Worm (Caenorhabditis elegans) whole organism, L1 larva: ENCODE results near the gene K08H2.7.

Experiments used
- ama-1 ChIP-seq: fragments of 150-350 bp; optimal IDR thresholded peaks from 2 replicates; lab custom pipeline; 2014
- ceh-63 ChIP-seq: fragments of 200-800 bp; sonication (Bioruptor generic); optimal IDR thresholded peaks from 2 replicates; lab custom pipeline; 2018; ENCODE audit warnings: mild to moderate bottlenecking, missing genetic modification characterization, missing compliant biosample characterization
- ceh-8 ChIP-seq: fragments of 200-800 bp; sonication (Bioruptor generic); optimal IDR thresholded peaks from 2 replicates; lab custom pipeline; 2018; ENCODE audit warnings: mild to moderate bottlenecking, missing genetic modification characterization, moderate library complexity, missing compliant biosample characterization
- ceh-82 ChIP-seq, 3 experiments: fragments of 150-350 bp in 1 of 3; sonication (generic microtip) in 2 of 3; optimal IDR thresholded peaks; 2 replicates each; lab custom pipeline; 2014 to 2017; ENCODE audit warnings: missing biosample characterization in 3 of 3, missing genetic modification characterization in 3 of 3
- ceh-88 ChIP-seq: fragments of 200-800 bp; sonication (Bioruptor generic); IDR thresholded peaks from 2 replicates; pipeline ENCODE4 v1.3.6; 2022; ENCODE audit warnings: missing genetic modification characterization, missing compliant biosample characterization
- dpl-1 ChIP-seq, 3 experiments: fragments of 150-350 bp in 2 of 3; sonication (generic microtip) in 1 of 3; optimal IDR thresholded peaks; 2 replicates each; lab custom pipeline; 2014 to 2017; ENCODE audit warnings: missing biosample characterization in 3 of 3, missing genetic modification characterization in 3 of 3, missing genetic modification reagents in 3 of 3
- efl-3 ChIP-seq: fragments of 200-800 bp; sonication (Bioruptor generic); optimal IDR thresholded peaks from 2 replicates; lab custom pipeline; 2018; ENCODE audit warnings: mild to moderate bottlenecking, missing genetic modification characterization, missing compliant biosample characterization
- egl-27 ChIP-seq, 2 experiments: fragments of 150-350 bp in 1 of 2; sonication (generic microtip); optimal IDR thresholded peaks; 3 replicates each; lab custom pipeline; 2017 to 2018; ENCODE audit warnings: missing biosample characterization in 2 of 2, missing genetic modification characterization in 2 of 2, missing genetic modification reagents in 2 of 2
- elt-2 ChIP-seq: sonication (generic microtip); optimal IDR thresholded peaks from 2 replicates; lab custom pipeline; 2016; ENCODE audit warnings: missing genetic modification characterization, mild to moderate bottlenecking, inconsistent platforms, missing compliant biosample characterization, missing genetic modification reagents
- elt-3 ChIP-seq, 6 experiments: fragments of 150-350 bp in 1 of 6; sonication (generic microtip); optimal IDR thresholded peaks; 2 replicates each; lab custom pipeline; 2017 to 2018; ENCODE audit warnings: missing biosample characterization in 6 of 6, missing genetic modification characterization in 6 of 6, inconsistent platforms in 1 of 6
- ets-5 ChIP-seq: fragments of 200-800 bp; sonication (Bioruptor generic); IDR thresholded peaks from 2 replicates; pipeline ENCODE4 v1.3.6; 2022; ENCODE audit warnings: missing genetic modification characterization, missing compliant biosample characterization
- fkh-10 ChIP-seq: sonication (generic microtip); optimal IDR thresholded peaks from 2 replicates; lab custom pipeline; 2017; ENCODE audit warnings: missing biosample characterization, missing genetic modification reagents, missing genetic modification characterization
- fkh-8 ChIP-seq: sonication (generic microtip); optimal IDR thresholded peaks from 2 replicates; lab custom pipeline; 2016; ENCODE audit warnings: mild to moderate bottlenecking, missing genetic modification characterization, missing compliant biosample characterization
- hlh-17 ChIP-seq: fragments of 200-800 bp; sonication (Bioruptor generic); optimal IDR thresholded peaks from 2 replicates; lab custom pipeline; 2018; ENCODE audit warnings: missing genetic modification characterization, mild to moderate bottlenecking, missing compliant biosample characterization, moderate library complexity, borderline replicate concordance
- hlh-4 ChIP-seq: sonication (generic microtip); optimal IDR thresholded peaks from 2 replicates; lab custom pipeline; 2016; ENCODE audit warnings: mild to moderate bottlenecking, missing genetic modification characterization, missing compliant biosample characterization
- hpl-2 ChIP-seq: fragments of 150-350 bp; optimal IDR thresholded peaks from 2 replicates; lab custom pipeline; 2014; ENCODE audit warnings: missing biosample characterization, missing genetic modification reagents, missing genetic modification characterization
- isw-1 ChIP-seq: fragments of 200-800 bp; sonication (Bioruptor generic); IDR thresholded peaks from 2 replicates; pipeline ENCODE4 v1.3.6; 2022; ENCODE audit warnings: missing genetic modification characterization, missing compliant biosample characterization
- lin-13 ChIP-seq: fragments of 150-350 bp; optimal IDR thresholded peaks from 2 replicates; lab custom pipeline; 2014; ENCODE audit warnings: missing biosample characterization, missing genetic modification reagents, missing genetic modification characterization
- lin-14 ChIP-seq: fragments of 200-800 bp; sonication (Bioruptor generic); optimal IDR thresholded peaks from 2 replicates; lab custom pipeline; 2018; ENCODE audit warnings: mild to moderate bottlenecking, missing genetic modification characterization, moderate library complexity, missing compliant biosample characterization
- lin-39 ChIP-seq: fragments of 150-350 bp; optimal IDR thresholded peaks from 2 replicates; lab custom pipeline; 2014; ENCODE audit warnings: missing biosample characterization, missing genetic modification reagents, missing genetic modification characterization
- lir-3 ChIP-seq: sonication (generic microtip); optimal IDR thresholded peaks from 2 replicates; lab custom pipeline; 2016; ENCODE audit warnings: mild to moderate bottlenecking, missing genetic modification characterization, moderate library complexity, missing compliant biosample characterization; ENCODE audit not compliant: poor library complexity
- lsy-2 ChIP-seq, 2 experiments: fragments of 150-350 bp; optimal IDR thresholded peaks; 2 replicates each; lab custom pipeline; 2014; ENCODE audit warnings: missing biosample characterization in 2 of 2, missing genetic modification characterization in 2 of 2
- mab-9 ChIP-seq: fragments of 200-800 bp; sonication (Bioruptor generic); IDR thresholded peaks from 2 replicates; pipeline ENCODE4 v1.3.6; 2022; ENCODE audit warnings: missing genetic modification reagents, missing genetic modification characterization, missing compliant biosample characterization
- mep-1 ChIP-seq: fragments of 150-350 bp; optimal IDR thresholded peaks from 2 replicates; lab custom pipeline; 2014; ENCODE audit warnings: missing biosample characterization, missing genetic modification characterization
- nhr-19 ChIP-seq: fragments of 200-800 bp; sonication (Bioruptor generic); conservative IDR thresholded peaks from 2 replicates; pipeline ENCODE4 v1.3.6; 2022; ENCODE audit warnings: missing genetic modification characterization, missing compliant biosample characterization
- nhr-28 ChIP-seq: fragments of 150-350 bp; optimal IDR thresholded peaks from 2 replicates; lab custom pipeline; 2014; ENCODE audit warnings: missing biosample characterization, missing genetic modification characterization
- nhr-47 ChIP-seq: sonication (generic microtip); optimal IDR thresholded peaks from 2 replicates; lab custom pipeline; 2016; ENCODE audit warnings: mild to moderate bottlenecking, missing genetic modification characterization, moderate library complexity, missing compliant biosample characterization
- nhr-71 ChIP-seq: sonication (generic microtip); optimal IDR thresholded peaks from 2 replicates; lab custom pipeline; 2016; ENCODE audit warnings: mild to moderate bottlenecking, missing genetic modification characterization, moderate library complexity, missing compliant biosample characterization
- nhr-77 ChIP-seq: fragments of 150-350 bp; optimal IDR thresholded peaks from 2 replicates; lab custom pipeline; 2014; ENCODE audit warnings: missing biosample characterization, missing genetic modification characterization
- nhr-84 ChIP-seq: sonication (generic microtip); optimal IDR thresholded peaks from 2 replicates; lab custom pipeline; 2017; ENCODE audit warnings: missing biosample characterization, missing genetic modification characterization
- nhr-90 ChIP-seq: sonication (generic microtip); optimal IDR thresholded peaks from 2 replicates; lab custom pipeline; 2016; ENCODE audit warnings: mild to moderate bottlenecking, missing genetic modification characterization, missing compliant biosample characterization; ENCODE audit not compliant: poor library complexity
- pag-3 ChIP-seq: sonication (generic microtip); optimal IDR thresholded peaks from 2 replicates; lab custom pipeline; 2017; ENCODE audit warnings: missing genetic modification characterization, mild to moderate bottlenecking, missing compliant biosample characterization, antibody characterized with exemption, borderline replicate concordance; ENCODE audit not compliant: insufficient read depth
- pax-3 ChIP-seq: fragments of 200-800 bp; sonication (Bioruptor generic); optimal IDR thresholded peaks from 2 replicates; lab custom pipeline; 2018; ENCODE audit warnings: mild to moderate bottlenecking, missing genetic modification characterization, moderate library complexity, missing compliant biosample characterization
- pqm-1 ChIP-seq: sonication (generic microtip); optimal IDR thresholded peaks from 3 replicates; lab custom pipeline; 2017; ENCODE audit warnings: missing biosample characterization, missing genetic modification characterization
- rnt-1 ChIP-seq: sonication (generic microtip); optimal IDR thresholded peaks from 2 replicates; lab custom pipeline; 2016; ENCODE audit warnings: mild to moderate bottlenecking, missing genetic modification characterization, moderate library complexity, missing compliant biosample characterization
- sox-4 ChIP-seq: sonication (generic microtip); optimal IDR thresholded peaks from 2 replicates; lab custom pipeline; 2016; ENCODE audit warnings: missing genetic modification characterization, missing compliant biosample characterization
- sptf-1 ChIP-seq: fragments of 150-350 bp; optimal IDR thresholded peaks from 2 replicates; lab custom pipeline; 2014; ENCODE audit warnings: missing biosample characterization, missing genetic modification characterization
- sup-37 ChIP-seq: fragments of 200-800 bp; sonication (Bioruptor generic); optimal IDR thresholded peaks from 2 replicates; lab custom pipeline; 2018; ENCODE audit warnings: mild to moderate bottlenecking, missing genetic modification characterization, missing compliant biosample characterization
- swsn-7 ChIP-seq: sonication (generic microtip); optimal IDR thresholded peaks from 2 replicates; lab custom pipeline; 2016; ENCODE audit warnings: missing genetic modification characterization, missing compliant biosample characterization
- tbx-2 ChIP-seq: sonication (generic microtip); optimal IDR thresholded peaks from 2 replicates; lab custom pipeline; 2016; ENCODE audit warnings: missing genetic modification characterization, missing compliant biosample characterization
- tlp-1 ChIP-seq: fragments of 150-350 bp; optimal IDR thresholded peaks from 2 replicates; lab custom pipeline; 2014; ENCODE audit warnings: missing biosample characterization, missing genetic modification characterization
- unc-30 ChIP-seq: sonication (generic microtip); optimal IDR thresholded peaks from 2 replicates; lab custom pipeline; 2017; ENCODE audit warnings: missing biosample characterization, missing genetic modification characterization
- unc-62 ChIP-seq: fragments of 150-350 bp; optimal IDR thresholded peaks from 2 replicates; lab custom pipeline; 2014; ENCODE audit warnings: missing biosample characterization, missing genetic modification reagents, missing genetic modification characterization
- unc-86 ChIP-seq: sonication (generic microtip); optimal IDR thresholded peaks from 2 replicates; lab custom pipeline; 2016; ENCODE audit warnings: missing genetic modification characterization, missing compliant biosample characterization
- unc-98 ChIP-seq: fragments of 200-800 bp; sonication (Bioruptor generic); IDR thresholded peaks from 2 replicates; pipeline ENCODE4 v1.3.6; 2022; ENCODE audit warnings: missing genetic modification characterization, missing compliant biosample characterization
- vab-15 ChIP-seq: sonication (generic microtip); optimal IDR thresholded peaks from 2 replicates; lab custom pipeline; 2017; ENCODE audit warnings: missing genotype, mild to moderate bottlenecking, missing genetic modification characterization, missing compliant biosample characterization
- zip-4 ChIP-seq: fragments of 200-800 bp; sonication (Bioruptor generic); optimal IDR thresholded peaks from 2 replicates; lab custom pipeline; 2018; ENCODE audit warnings: mild to moderate bottlenecking, missing genetic modification characterization, moderate library complexity, missing compliant biosample characterization
- ztf-4 ChIP-seq: fragments of 150-350 bp; optimal IDR thresholded peaks from 2 replicates; lab custom pipeline; 2014; ENCODE audit warnings: missing biosample characterization, missing genetic modification characterization

K08H2.7 gene

ce11 chrX:13264550-13264949, 16.3 kb upstream of the K08H2.7 start (continued):
- no peak for TF ChIP-seq lin-13 (GFP tag; lab: Kevin White, UChicago)
- no peak for TF ChIP-seq hpl-2
- no peak for TF ChIP-seq elt-3 (tag; optimal IDR thresholded peaks at IDR 0.05; lab: Kevin White, UChicago)
- no peak for TF ChIP-seq tlp-1 (tag; lab: Kevin White, UChicago)
- TF ChIP-seq lin-14 (GFP tag; lab: Kevin White, UChicago): peak; percentile 52
- TF ChIP-seq ets-5 (GFP tag; lab: Robert Waterston, UW): no peak
- TF ChIP-seq ceh-8 (GFP tag; lab: Kevin White, UChicago): no peak
- peak; percentile 73 for TF ChIP-seq rnt-1
- TF ChIP-seq egl-27 (tag; optimal IDR thresholded peaks at IDR 0.05; lab: Kevin White, UChicago): no peak
- no peak for TF ChIP-seq nhr-84 (tag; lab: Kevin White, UChicago)
- no peak for TF ChIP-seq lin-39 (tag; lab: Kevin White, UChicago)
- TF ChIP-seq ceh-88 (GFP tag; lab: Robert Waterston, UW): no peak
- no peak for TF ChIP-seq dpl-1 (GFP tag; optimal IDR thresholded peaks at IDR 0.05; lab: Kevin White, UChicago)
- TF ChIP-seq efl-3 (GFP tag; lab: Kevin White, UChicago): no peak
- TF ChIP-seq pag-3 (tag; lab: Kevin White, UChicago): no peak
- no peak for TF ChIP-seq nhr-28 (tag; lab: Kevin White, UChicago)
- TF ChIP-seq tbx-2 (tag; lab: Kevin White, UChicago): peak; percentile 27
- peak; percentile 16 for TF ChIP-seq isw-1 (GFP tag; lab: Robert Waterston, UW)
- TF ChIP-seq nhr-90 (tag; lab: Kevin White, UChicago): peak; percentile 27
- TF ChIP-seq elt-2 (tag; lab: Kevin White, UChicago): no peak
- no peak for TF ChIP-seq ceh-63 (GFP tag; lab: Kevin White, UChicago)
- TF ChIP-seq unc-86: peak; percentile 44
- no peak; the same call in 1 of the 2 replicates for TF ChIP-seq mab-9 (GFP tag; lab: Robert Waterston, UW)
- no peak for TF ChIP-seq unc-30
- peak in 1 of 2 experiments; percentile 25 for TF ChIP-seq lsy-2 (tag; optimal IDR thresholded peaks at IDR 0.05; lab: Kevin White, UChicago)
- TF ChIP-seq ztf-4 (tag; lab: Kevin White, UChicago): no peak
- TF ChIP-seq swsn-7: peak; percentile 61
- peak; percentile 12 for TF ChIP-seq fkh-8 (tag; lab: Kevin White, UChicago)
- no peak for TF ChIP-seq nhr-77
- TF ChIP-seq sox-4 (tag; lab: Kevin White, UChicago): no peak
- peak; percentile 51 for TF ChIP-seq mep-1 (tag; lab: Kevin White, UChicago)
- TF ChIP-seq unc-62 (GFP tag; lab: Kevin White, UChicago): no peak
- no peak for TF ChIP-seq pqm-1 (tag; lab: Kevin White, UChicago)
- TF ChIP-seq zip-4 (GFP tag; lab: Kevin White, UChicago): no peak
- no peak for TF ChIP-seq pax-3 (tag; lab: Kevin White, UChicago)
- TF ChIP-seq vab-15: no peak
- no peak for TF ChIP-seq fkh-10 (GFP tag; lab: Kevin White, UChicago)
- TF ChIP-seq hlh-17 (GFP tag; lab: Kevin White, UChicago): no peak
- TF ChIP-seq nhr-71: peak; percentile 68
- TF ChIP-seq ama-1 (lab: Kevin White, UChicago): no peak
- peak; percentile 72 for TF ChIP-seq nhr-19 (GFP tag; lab: Robert Waterston, UW)
- peak; percentile 80 for TF ChIP-seq nhr-47
- no peak for TF ChIP-seq hlh-4 (tag; lab: Kevin White, UChicago)
- TF ChIP-seq unc-98 (GFP tag; lab: Robert Waterston, UW): no peak
- TF ChIP-seq sptf-1 (tag; lab: Kevin White, UChicago): no peak
- no peak for TF ChIP-seq sup-37 (GFP tag; lab: Kevin White, UChicago)
- peak; percentile 20 for TF ChIP-seq lir-3 (tag; lab: Kevin White, UChicago)
- peak in 2 of 3 experiments; percentile 30 to 45 for TF ChIP-seq ceh-82 (tag; optimal IDR thresholded peaks at IDR 0.05; lab: Kevin White, UChicago)
